Worm (Caenorhabditis elegans): ENCODE results near the gene bath-20.

The bath-20 gene

DNA sequence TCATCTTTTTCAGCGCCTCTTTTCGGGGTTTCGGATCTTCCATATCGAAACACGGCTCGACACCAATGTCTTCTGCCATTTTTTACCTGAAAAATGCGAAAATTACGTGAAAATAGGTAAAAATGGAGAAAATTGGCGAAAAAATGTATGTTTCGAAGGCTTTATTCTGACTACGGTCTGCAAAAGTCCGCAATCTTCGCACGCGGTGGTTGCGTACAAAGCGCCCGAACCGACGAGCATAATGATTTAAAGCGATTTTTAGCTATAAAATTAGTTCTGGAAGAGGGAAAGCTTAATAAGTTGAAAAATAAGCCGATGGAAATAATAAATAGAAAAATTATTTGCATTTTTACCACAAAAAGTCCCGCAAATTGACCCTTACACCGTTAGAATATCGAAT is 16.6 kb upstream of the bath-20 start, which contains the start of gene F07E5.5:
Gene F07E5.5 (minus strand): TSS at position 86 of the 400 bp plus-strand sequence.
- TF ChIP-seq mes-2 (tag; optimal IDR thresholded peaks at IDR 0.05; ENCODE audit: poor library complexity, severe bottlenecking) (peak; percentile 81), lsy-2 (tag; optimal IDR thresholded peaks at IDR 0.05) (peak; percentile 74 to 97), nhr-6 (tag; optimal IDR thresholded peaks at IDR 0.05) (no peak), nhr-11 (tag; optimal IDR thresholded peaks at IDR 0.05) (peak; percentile 69), lin-38 (GFP tag; IDR thresholded peaks at IDR 0.05) (peak; percentile 69), lin-13 (GFP tag; optimal IDR thresholded peaks at IDR 0.05) (peak; percentile 45), ama-1 (optimal IDR thresholded peaks at IDR 0.05) (no peak), fkh-10 (GFP tag; optimal IDR thresholded peaks at IDR 0.05) (peak; percentile 13), dmd-6 (GFP tag; IDR thresholded peaks at IDR 0.05) (peak; percentile 24; the same call in 1 of the 2 replicates), hmg-1.1 (GFP tag; IDR thresholded peaks at IDR 0.05) (peak; percentile 27; the same call in 1 of the 2 replicates), nhr-102 (tag; optimal IDR thresholded peaks at IDR 0.05) (no peak), dpl-1 (GFP tag; optimal IDR thresholded peaks at IDR 0.05) (peak; percentile 64), lin-15B (tag; optimal IDR thresholded peaks at IDR 0.05) (no peak), nhr-28 (tag; optimal IDR thresholded peaks at IDR 0.05) (peak; percentile 48), Y48G9A.11 (GFP tag; IDR thresholded peaks at IDR 0.05) (no peak)

DNA sequence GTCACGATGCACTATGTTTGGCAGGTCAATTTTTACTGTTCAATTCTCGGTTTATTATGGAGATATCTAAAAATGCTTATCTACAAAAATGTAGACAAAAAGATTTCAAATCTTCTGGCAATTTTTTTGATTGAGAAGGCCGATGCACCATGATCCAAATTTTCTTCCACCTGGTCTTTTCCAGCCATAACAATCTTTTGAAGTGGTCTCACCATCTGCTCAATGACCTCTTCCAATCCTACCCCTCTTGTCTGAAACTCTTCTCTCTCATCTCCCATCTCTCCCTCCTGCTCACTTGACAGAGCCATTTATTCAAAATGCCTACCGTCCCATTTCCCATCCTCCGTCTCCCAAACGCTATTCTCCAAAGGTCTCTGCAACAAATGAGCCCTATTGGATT is 9.0 kb upstream of the bath-20 start, which contains the start of gene fbxb-35:
Gene fbxb-35 (plus strand): TSS at position 301 of the 400 bp plus-strand sequence.
- TF ChIP-seq sdz-12 (GFP tag; optimal IDR thresholded peaks at IDR 0.05) (no peak), snpc-1.2 (GFP tag; IDR thresholded peaks at IDR 0.05) (no peak)

DNA sequence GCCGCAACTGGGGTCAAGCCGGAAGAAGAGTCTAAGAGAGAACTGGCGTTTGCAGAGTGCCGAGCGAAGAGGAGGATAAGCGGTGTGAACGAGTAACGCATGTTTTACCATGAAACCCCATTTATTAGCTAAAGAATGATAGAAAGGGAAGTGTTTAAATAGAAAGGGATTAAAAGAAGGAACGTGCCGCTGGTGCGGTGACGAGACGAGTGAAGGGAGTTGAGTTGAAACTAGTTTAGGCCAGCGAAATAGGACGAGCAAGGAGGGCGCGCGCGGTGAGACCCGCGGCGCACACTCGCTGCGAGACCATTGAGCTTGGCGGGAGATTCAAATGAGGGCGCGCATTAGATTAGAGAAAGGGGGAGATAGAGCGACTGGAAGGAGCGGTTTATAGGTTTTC is 4.2 kb upstream of the bath-20 start, which contains the start of gene math-1:
Gene math-1 (minus strand): TSS at position 101 of the 400 bp plus-strand sequence.
- TF ChIP-seq set-16 (GFP tag; IDR thresholded peaks at IDR 0.05) = peak; percentile 51; the same call in 1 of the 2 replicates

DNA sequence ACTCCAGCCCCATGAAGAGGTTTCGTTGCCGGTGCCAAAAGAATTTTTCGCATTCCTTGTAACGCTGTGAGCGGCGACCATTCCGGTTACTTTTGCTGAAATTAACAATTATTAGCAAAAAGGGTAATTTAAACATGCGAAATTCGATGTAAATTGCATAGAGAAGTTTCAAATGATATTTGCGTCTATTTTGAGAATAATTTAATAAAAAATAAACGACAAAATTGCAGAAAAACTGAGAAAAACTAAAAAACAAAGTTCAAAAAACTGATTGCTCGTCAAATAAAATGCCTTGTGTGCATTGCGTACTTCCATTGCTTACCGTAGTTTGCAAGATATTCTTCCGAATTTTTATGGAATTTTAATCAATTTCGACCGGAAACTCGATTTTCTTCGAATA is 3.2 kb upstream of the bath-20 start, which contains the start of gene bath-24:
Gene bath-24 (minus strand): TSS at position 101 of the 400 bp plus-strand sequence.
- TF ChIP-seq mdl-1 (tag; optimal IDR thresholded peaks at IDR 0.05) (no peak), saeg-2 (GFP tag; IDR thresholded peaks at IDR 0.05) (no peak), D1046.2 (GFP tag; IDR thresholded peaks at IDR 0.05) (no peak), lim-7 (GFP tag; IDR thresholded peaks at IDR 0.05) (no peak), mxl-2 (GFP tag; conservative IDR thresholded peaks at IDR 0.05) (no peak), unc-62 (GFP tag; optimal IDR thresholded peaks at IDR 0.05 in 1 of 2) (no peak), unc-62 (tag; optimal IDR thresholded peaks at IDR 0.05) (no peak), mep-1 (tag; optimal IDR thresholded peaks at IDR 0.05) (no peak), jun-1 (tag; optimal IDR thresholded peaks at IDR 0.05) (no peak), tag-97 (GFP tag; IDR thresholded peaks at IDR 0.05) (no peak), nhr-41 (GFP tag; IDR thresholded peaks at IDR 0.05) (no peak), nhr-111 (GFP tag; optimal IDR thresholded peaks at IDR 0.05) (no peak), daf-16 (GFP tag; optimal IDR thresholded peaks at IDR 0.05) (no peak), daf-16 (tag; optimal IDR thresholded peaks at IDR 0.05) (no peak), daf-12 (tag; optimal IDR thresholded peaks at IDR 0.05) (no peak), F10B5.3 (tag; optimal IDR thresholded peaks at IDR 0.05) (no peak), ZK337.2 (GFP tag; IDR thresholded peaks at IDR 0.05) (no peak), pqm-1 (tag; optimal IDR thresholded peaks at IDR 0.05) (no peak)

DNA sequence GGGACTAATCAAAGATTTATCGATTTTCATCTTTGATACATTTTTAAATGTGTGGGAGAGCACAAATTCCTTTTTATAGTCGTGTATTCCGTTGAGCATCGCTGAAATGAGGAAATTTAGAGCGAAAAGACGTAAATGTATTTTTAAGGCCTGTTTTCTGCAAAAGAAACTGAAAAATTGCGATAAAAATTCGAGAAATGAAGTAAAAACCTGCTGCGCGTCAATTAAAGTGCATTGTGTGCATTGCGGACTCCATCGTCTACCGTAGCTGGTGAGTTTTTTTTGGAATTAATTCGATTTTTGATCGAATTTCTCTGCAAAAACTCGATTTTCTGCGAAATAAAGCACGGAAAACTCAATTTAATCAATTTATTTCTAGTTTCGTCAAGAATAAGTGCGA is 3.1 kb downstream of the bath-20 start, which contains the start of gene bath-19:
Gene bath-19 (minus strand): TSS at position 101 of the 400 bp plus-strand sequence.
- no peak for TF ChIP-seq lim-7 (GFP tag; IDR thresholded peaks at IDR 0.05)
- no peak for TF ChIP-seq gei-8 (GFP tag; optimal IDR thresholded peaks at IDR 0.05)
- no peak for TF ChIP-seq F37D6.2 (tag; optimal IDR thresholded peaks at IDR 0.05)
